Fruit fly (Drosophila melanogaster) whole organism, prepupa: ENCODE measurements around the gene CG34393.

ENCODE experiments used
- CG11902 ChIP-seq: fragments of 200-800 bp; sonication (Bioruptor generic); optimal IDR thresholded peaks from 3 replicates; lab custom pipeline; 2016; ENCODE audit warnings: missing biosample characterization, missing genetic modification characterization
- CG32006 ChIP-seq: fragments of 200-800 bp; sonication (Bioruptor generic); optimal IDR thresholded peaks from 3 replicates; lab custom pipeline; 2017; ENCODE audit warnings: missing biosample characterization, mild to moderate bottlenecking, missing genetic modification characterization
- CG9139 ChIP-seq: fragments of 200-800 bp; sonication (Bioruptor generic); optimal IDR thresholded peaks from 3 replicates; lab custom pipeline; 2017; ENCODE audit warnings: missing biosample characterization, mild to moderate bottlenecking, missing genetic modification characterization
- Sox15 ChIP-seq: fragments of 200-800 bp; sonication (Bioruptor generic); optimal IDR thresholded peaks from 3 replicates; lab custom pipeline; 2016; ENCODE audit warnings: missing biosample characterization, missing genetic modification characterization
- acj6 ChIP-seq: fragments of 200-800 bp; sonication (Bioruptor generic); optimal IDR thresholded peaks from 3 replicates; lab custom pipeline; 2016; ENCODE audit warnings: missing biosample characterization, missing genetic modification characterization
- fkh ChIP-seq: fragments of 200-800 bp; sonication (Bioruptor generic); optimal IDR thresholded peaks from 3 replicates; lab custom pipeline; 2017; ENCODE audit warnings: missing biosample characterization, mild to moderate bottlenecking, missing genetic modification characterization, moderate library complexity
- net ChIP-seq: fragments of 200-800 bp; sonication (Bioruptor generic); optimal IDR thresholded peaks from 3 replicates; lab custom pipeline; 2016; ENCODE audit warnings: missing biosample characterization, missing genetic modification characterization

DNA sequence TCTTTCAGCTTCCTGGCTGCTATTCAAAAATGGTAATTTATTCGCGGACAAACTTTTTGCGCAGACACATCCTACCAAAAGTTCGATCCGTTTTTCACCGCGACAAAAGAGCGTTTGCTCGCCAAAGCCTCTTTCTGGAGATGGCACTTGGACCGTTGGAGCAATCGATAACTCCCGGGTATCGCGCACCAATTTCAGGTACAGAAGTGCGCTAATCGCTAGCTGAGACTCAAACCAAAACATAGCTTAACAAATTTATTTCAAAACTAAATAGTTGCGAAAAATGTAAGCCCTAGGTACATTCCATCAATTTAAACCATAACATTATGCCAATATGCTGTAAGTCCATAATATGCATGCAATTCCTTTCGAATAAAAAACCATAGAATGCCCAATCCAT, 55.6 kb downstream of the CG34393 start, which contains the start of gene toc:
- TF ChIP-seq CG11902 (GFP tag; lab: Kevin White, UChicago) (no peak), fkh (GFP tag; lab: Kevin White, UChicago) (no peak), Sox15 (GFP tag; lab: Kevin White, UChicago) (no peak), CG32006 (GFP tag; lab: Kevin White, UChicago) (no peak), acj6 (GFP tag; lab: Kevin White, UChicago) (no peak), net (GFP tag; lab: Kevin White, UChicago) (no peak), CG9139 (GFP tag; lab: Kevin White, UChicago) (no peak)
